Fruit fly (Drosophila melanogaster): ENCODE results near the gene CG9801.

CG9801 gene

dm6 chr3R:8711890-8712449 lies 35.5 kb downstream of the CG9801 start (continued):
- TF ChIP-seq CG3838 (GFP tag; optimal IDR thresholded peaks at IDR 0.05) (no peak), Fer1 (GFP tag; optimal IDR thresholded peaks at IDR 0.05) (no peak), esg (GFP tag; conservative IDR thresholded peaks at IDR 0.05) (no peak; the same call in 1 of the 2 replicates), sens-2 (GFP tag; IDR thresholded peaks at IDR 0.05) (peak; percentile 60; the same call in 1 of the 2 replicates), abd-A (tag; optimal IDR thresholded peaks at IDR 0.05) (no peak), CG10959 (GFP tag; IDR thresholded peaks at IDR 0.05) (0 out of 2 replicates have a peak, but pooled peaks have one; percentile 28), CG13424 (tag; optimal IDR thresholded peaks at IDR 0.05) (peak; percentile 17), dmrt99B (tag; optimal IDR thresholded peaks at IDR 0.05) (peak; percentile 41), Optix (GFP tag; IDR thresholded peaks at IDR 0.05) (0 out of 3 replicates have a peak, but pooled peaks have one; percentile 26), rib (GFP tag; IDR thresholded peaks at IDR 0.05) (no peak), CG4404 (GFP tag; IDR thresholded peaks at IDR 0.05) (no peak), CG3847 (GFP tag; IDR thresholded peaks at IDR 0.05) (0 out of 2 replicates have a peak, but pooled peaks have one; percentile 15), CG15601 (tag; optimal IDR thresholded peaks at IDR 0.05) (peak; percentile 4), cwo (GFP tag; optimal IDR thresholded peaks at IDR 0.05) (no peak), HLH3B (GFP tag; IDR thresholded peaks at IDR 0.05) (no peak), bbx (GFP tag; IDR thresholded peaks at IDR 0.05; ENCODE audit: partially characterized antibody) (0 out of 2 replicates have a peak, but pooled peaks have one; percentile 33), Jarid2 (GFP tag; optimal IDR thresholded peaks at IDR 0.05) (no peak), Drgx (GFP tag; IDR thresholded peaks at IDR 0.05) (peak; percentile 4; the same call in 1 of the 2 replicates), CG8359 (GFP tag; optimal IDR thresholded peaks at IDR 0.05; ENCODE audit: borderline replicate concordance) (no peak), Ets97D (GFP tag; optimal IDR thresholded peaks at IDR 0.05) (no peak), CG3407 (GFP tag; optimal IDR thresholded peaks at IDR 0.05) (peak; percentile 23), tap (tag; optimal IDR thresholded peaks at IDR 0.05) (peak; percentile 3), ATbp (GFP tag; optimal IDR thresholded peaks at IDR 0.05) (peak; percentile 34), sd (tag; optimal IDR thresholded peaks at IDR 0.05) (peak; percentile 16), CG17385 (GFP tag; optimal IDR thresholded peaks at IDR 0.05) (peak; percentile 19), hth (optimal IDR thresholded peaks at IDR 0.05) (no peak), CG18599 (GFP tag; optimal IDR thresholded peaks at IDR 0.05) (peak; percentile 12), klu (GFP tag; IDR thresholded peaks at IDR 0.05) (no peak), Sox102F (GFP tag; optimal IDR thresholded peaks at IDR 0.05) (peak; percentile 61), CG17328 (GFP tag; IDR thresholded peaks at IDR 0.05) (peak; percentile 7; the same call in 1 of the 2 replicates), CG31441 (GFP tag; IDR thresholded peaks at IDR 0.05) (peak; percentile 33; the same call in 1 of the 2 replicates), grn (GFP tag; optimal IDR thresholded peaks at IDR 0.05) (no peak), CG12391 (tag; optimal IDR thresholded peaks at IDR 0.05) (peak; percentile 28), grau (tag; optimal IDR thresholded peaks at IDR 0.05) (no peak), CG34376 (GFP tag; optimal IDR thresholded peaks at IDR 0.05) (peak; percentile 39), CG7987 (GFP tag; optimal IDR thresholded peaks at IDR 0.05) (peak; percentile 18), chinmo (GFP tag; IDR thresholded peaks at IDR 0.05; ENCODE audit: partially characterized antibody) (0 out of 4 replicates have a peak, but pooled peaks have one; percentile 35), CG11085 (GFP tag; IDR thresholded peaks at IDR 0.05) (no peak), CG32772 (GFP tag; IDR thresholded peaks at IDR 0.05) (no peak), CG43689 (GFP tag; IDR thresholded peaks at IDR 0.05) (no peak), sug (tag; optimal IDR thresholded peaks at IDR 0.05) (peak; percentile 11), unpg (GFP tag; optimal IDR thresholded peaks at IDR 0.05) (peak; percentile 37), ash1 (GFP tag; optimal IDR thresholded peaks at IDR 0.05) (no peak), hkb (optimal IDR thresholded peaks at IDR 0.05) (no peak), hkb (GFP tag; IDR thresholded peaks at IDR 0.05) (peak; percentile 52; the same call in 1 of the 2 replicates), Blimp-1 (GFP tag; optimal IDR thresholded peaks at IDR 0.05) (peak; percentile 20), PHDP (tag; optimal IDR thresholded peaks at IDR 0.05) (peak; percentile 3), Nf-YB (GFP tag; optimal IDR thresholded peaks at IDR 0.05) (no peak), Antp (GFP tag; optimal IDR thresholded peaks at IDR 0.05) (no peak)
